Worm (Caenorhabditis elegans) whole organism, L3 larva: ENCODE measurements around the gene kin-34.
A peak's percentile ranks its signal among the peaks of the same experiment; 100 is the strongest.

Source experiments
- R02D3.7 ChIP-seq: fragments of 150-350 bp; optimal IDR thresholded peaks from 2 replicates; lab custom pipeline; 2014; ENCODE audit warnings: missing biosample characterization, missing genetic modification characterization
- egl-27 ChIP-seq: sonication (generic microtip); optimal IDR thresholded peaks from 4 replicates; lab custom pipeline; 2017; ENCODE audit warnings: missing biosample characterization, missing genetic modification reagents, missing genetic modification characterization
- lin-15B ChIP-seq: fragments of 150-350 bp; optimal IDR thresholded peaks from 2 replicates; lab custom pipeline; 2014; ENCODE audit warnings: missing biosample characterization, missing genetic modification characterization
- nfya-1 ChIP-seq: sonication (generic microtip); optimal IDR thresholded peaks from 2 replicates; lab custom pipeline; 2017; ENCODE audit warnings: missing genetic modification characterization, mild to moderate bottlenecking, missing compliant biosample characterization, antibody characterized with exemption, moderate library complexity; ENCODE audit not compliant: insufficient read depth
- nhr-28 ChIP-seq: fragments of 150-350 bp; optimal IDR thresholded peaks from 2 replicates; lab custom pipeline; 2014; ENCODE audit warnings: missing biosample characterization, missing genetic modification characterization
- nhr-76 ChIP-seq: fragments of 150-350 bp; sonication (generic microtip); optimal IDR thresholded peaks from 5 replicates; lab custom pipeline; 2014; ENCODE audit warnings: missing biosample characterization, missing genetic modification characterization
- pha-4 ChIP-seq: fragments of 150-350 bp; optimal IDR thresholded peaks from 2 replicates; lab custom pipeline; 2014; ENCODE audit warnings: missing biosample characterization, missing genetic modification reagents, missing genetic modification characterization
- skn-1 ChIP-seq: fragments of 150-350 bp; optimal IDR thresholded peaks from 2 replicates; lab custom pipeline; 2014; ENCODE audit warnings: missing biosample characterization, missing genetic modification characterization
- snpc-4 ChIP-seq: fragments of 150-350 bp; optimal IDR thresholded peaks from 2 replicates; lab custom pipeline; 2014; ENCODE audit warnings: missing biosample characterization, missing genetic modification characterization

DNA sequence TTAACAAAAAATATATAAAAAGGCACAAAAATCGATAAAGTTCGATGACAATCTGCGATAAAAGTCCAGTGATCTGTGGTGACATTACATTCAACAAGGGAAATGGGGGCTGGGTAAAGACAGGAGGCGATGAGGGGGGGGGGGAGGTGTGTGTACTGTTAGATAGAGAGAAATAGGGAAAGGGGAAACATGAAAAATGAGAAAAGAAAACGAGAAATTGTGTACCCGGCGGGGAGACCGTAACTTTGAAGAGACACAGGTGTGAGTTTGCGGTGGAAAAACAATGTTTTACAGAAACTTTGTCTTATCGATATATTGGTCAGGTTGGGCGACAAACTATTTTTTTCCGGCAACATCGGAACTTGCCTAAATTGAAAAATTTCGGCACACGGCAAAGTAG lies 14.3 kb upstream of the kin-34 start:
- TF ChIP-seq lin-15B (no peak), pha-4 (tag; lab: Kevin White, UChicago) (peak; percentile 53), snpc-4 (tag; lab: Kevin White, UChicago) (no peak), nhr-28 (no peak), skn-1 (no peak), nhr-76 (tag; lab: Kevin White, UChicago) (no peak), egl-27 (tag; lab: Kevin White, UChicago) (no peak), R02D3.7 (tag; lab: Kevin White, UChicago) (no peak), nfya-1 (tag; lab: Kevin White, UChicago) (no peak)
